Worm (Caenorhabditis elegans) whole organism, young adult: ENCODE results near the gene ZK795.2.
A peak's percentile ranks its signal among the peaks of the same experiment; 100 is the strongest.

Experiments used
- B0336.3 ChIP-seq: fragments of 200-800 bp; sonication (Bioruptor generic); IDR thresholded peaks from 2 replicates; pipeline ENCODE4 v1.3.6; 2022; ENCODE audit warnings: missing genetic modification characterization, missing compliant biosample characterization
- C17E4.6 ChIP-seq: fragments of 200-800 bp; sonication (Bioruptor generic); IDR thresholded peaks from 2 replicates; pipeline ENCODE4 v1.3.6; 2022; ENCODE audit warnings: missing genetic modification reagents, missing genetic modification characterization, missing compliant biosample characterization
- F33H1.4 ChIP-seq: fragments of 200-800 bp; sonication (Bioruptor generic); IDR thresholded peaks from 2 replicates; pipeline ENCODE4 v1.3.6; 2022; ENCODE audit warnings: missing genetic modification reagents, missing genetic modification characterization, missing compliant biosample characterization
- F39B2.1 ChIP-seq: fragments of 200-800 bp; sonication (Bioruptor generic); IDR thresholded peaks from 2 replicates; pipeline ENCODE4 v1.3.6; 2022; ENCODE audit warnings: missing genetic modification reagents, missing genetic modification characterization, missing compliant biosample characterization
- F49E8.2 ChIP-seq: sonication (generic microtip); optimal IDR thresholded peaks from 3 replicates; lab custom pipeline; 2017; ENCODE audit warnings: missing genetic modification characterization, mild to moderate bottlenecking, missing compliant biosample characterization, antibody characterized with exemption, moderate library complexity; ENCODE audit not compliant: insufficient read depth
- F52B5.7 ChIP-seq: sonication (generic microtip); optimal IDR thresholded peaks from 2 replicates; lab custom pipeline; 2016; ENCODE audit warnings: mild to moderate bottlenecking, missing genetic modification characterization, missing compliant biosample characterization
- T26A5.8 ChIP-seq: sonication (generic microtip); optimal IDR thresholded peaks from 2 replicates; lab custom pipeline; 2016; ENCODE audit warnings: missing genetic modification characterization, missing compliant biosample characterization
- Y56A3A.18 ChIP-seq: fragments of 200-800 bp; sonication (Bioruptor generic); IDR thresholded peaks from 2 replicates; pipeline ENCODE4 v1.3.6; 2022; ENCODE audit warnings: missing genetic modification reagents, missing genetic modification characterization, missing compliant biosample characterization
- Y95B8A.8 ChIP-seq: fragments of 200-800 bp; sonication (Bioruptor generic); IDR thresholded peaks from 2 replicates; pipeline ENCODE4 v1.3.6; 2022; ENCODE audit warnings: missing genetic modification reagents, missing genetic modification characterization, missing compliant biosample characterization
- ZK185.1 ChIP-seq: sonication (generic microtip); optimal IDR thresholded peaks from 2 replicates; lab custom pipeline; 2016; ENCODE audit warnings: mild to moderate bottlenecking, missing genetic modification characterization, missing compliant biosample characterization; ENCODE audit not compliant: poor library complexity, severe bottlenecking
- ama-1 ChIP-seq, 3 experiments: fragments of 150-350 bp in 1 of 3; sonication (generic microtip) in 2 of 3; optimal IDR thresholded peaks; 2 replicates each; lab custom pipeline; 2014 to 2018; ENCODE audit warnings: missing biosample characterization in 2 of 3, missing genetic modification characterization in 2 of 3, missing genetic modification reagents in 2 of 3
- atf-7 ChIP-seq: sonication (generic microtip); optimal IDR thresholded peaks from 2 replicates; lab custom pipeline; 2017; ENCODE audit warnings: mild to moderate bottlenecking, missing genetic modification characterization, missing compliant biosample characterization
- athp-1 ChIP-seq: sonication (generic microtip); optimal IDR thresholded peaks from 2 replicates; lab custom pipeline; 2017; ENCODE audit warnings: mild to moderate bottlenecking, missing genetic modification characterization, missing compliant biosample characterization
- attf-6 ChIP-seq: fragments of 200-800 bp; sonication (Bioruptor generic); IDR thresholded peaks from 2 replicates; pipeline ENCODE4 v1.3.6; 2022; ENCODE audit warnings: missing genetic modification reagents, missing genetic modification characterization, missing compliant biosample characterization
- cebp-1 ChIP-seq, 2 experiments: fragments of 200-800 bp in 1 of 2; sonication (Bioruptor generic) in 1 of 2; sonication (generic microtip) in 1 of 2; IDR thresholded peaks in 1 of 2; optimal IDR thresholded peaks in 1 of 2; 2 replicates each; pipeline versions ENCODE4 v1.3.6 to Lab custom; 2017 to 2022; ENCODE audit warnings: missing compliant biosample characterization in 2 of 2, missing genetic modification characterization in 2 of 2, mild to moderate bottlenecking in 1 of 2, missing genetic modification reagents in 1 of 2, moderate library complexity in 1 of 2
- ceh-27 ChIP-seq: fragments of 200-800 bp; sonication (Bioruptor generic); optimal IDR thresholded peaks from 2 replicates; lab custom pipeline; 2018; ENCODE audit warnings: mild to moderate bottlenecking, missing genetic modification characterization, moderate library complexity, missing compliant biosample characterization
- ceh-79 ChIP-seq: sonication (generic microtip); optimal IDR thresholded peaks from 2 replicates; lab custom pipeline; 2017; ENCODE audit warnings: mild to moderate bottlenecking, missing genetic modification characterization, missing compliant biosample characterization
- ceh-91 ChIP-seq: fragments of 200-800 bp; sonication (Bioruptor generic); IDR thresholded peaks from 2 replicates; pipeline ENCODE4 v1.3.6; 2022; ENCODE audit warnings: missing genetic modification reagents, missing genetic modification characterization, missing compliant biosample characterization
- dpff-1 ChIP-seq: sonication (generic microtip); optimal IDR thresholded peaks from 2 replicates; lab custom pipeline; 2017; ENCODE audit warnings: mild to moderate bottlenecking, missing genetic modification characterization, missing compliant biosample characterization
- dpl-1 ChIP-seq: fragments of 150-350 bp; optimal IDR thresholded peaks from 2 replicates; lab custom pipeline; 2014; ENCODE audit warnings: missing biosample characterization, missing genetic modification reagents, missing genetic modification characterization
- efl-1 ChIP-seq: fragments of 150-350 bp; optimal IDR thresholded peaks from 2 replicates; lab custom pipeline; 2014; ENCODE audit warnings: missing biosample characterization, missing genetic modification reagents, missing genetic modification characterization
- egrh-3 ChIP-seq: fragments of 200-800 bp; sonication (Bioruptor generic); IDR thresholded peaks from 2 replicates; pipeline ENCODE4 v1.3.6; 2022; ENCODE audit warnings: missing genetic modification reagents, missing genetic modification characterization, missing compliant biosample characterization
- ekl-4 ChIP-seq: fragments of 200-800 bp; sonication (Bioruptor generic); IDR thresholded peaks from 2 replicates; pipeline ENCODE4 v1.3.6; 2022; ENCODE audit warnings: missing genetic modification reagents, missing genetic modification characterization, missing compliant biosample characterization
- hrde-1 ChIP-seq: sonication (generic microtip); optimal IDR thresholded peaks from 2 replicates; lab custom pipeline; 2016; ENCODE audit warnings: missing genetic modification characterization, mild to moderate bottlenecking, missing compliant biosample characterization, moderate library complexity, missing genotype, missing genetic modification reagents, borderline replicate concordance
- hsf-1 ChIP-seq: fragments of 200-800 bp; sonication (Bioruptor generic); IDR thresholded peaks from 2 replicates; pipeline ENCODE4 v1.3.6; 2022; ENCODE audit warnings: missing genetic modification reagents, missing genetic modification characterization, missing compliant biosample characterization
- let-607 ChIP-seq, 2 experiments: fragments of 200-800 bp in 1 of 2; sonication (Bioruptor generic) in 1 of 2; sonication (generic microtip) in 1 of 2; optimal IDR thresholded peaks; 2 replicates each; lab custom pipeline; 2016 to 2018; ENCODE audit warnings: mild to moderate bottlenecking in 2 of 2, missing compliant biosample characterization in 2 of 2, missing genetic modification characterization in 2 of 2, moderate library complexity in 2 of 2, missing genotype in 1 of 2
- lin-35 ChIP-seq, 3 experiments: fragments of 150-350 bp in 2 of 3; sonication (generic microtip) in 1 of 3; optimal IDR thresholded peaks; 2 replicates each; lab custom pipeline; 2014 to 2018; ENCODE audit warnings: missing biosample characterization in 3 of 3, missing genetic modification characterization in 3 of 3, missing genetic modification reagents in 3 of 3
- lin-54 ChIP-seq: fragments of 200-800 bp; sonication (Bioruptor generic); optimal IDR thresholded peaks from 2 replicates; lab custom pipeline; 2018; ENCODE audit warnings: mild to moderate bottlenecking, missing genetic modification characterization, missing compliant biosample characterization
- lsl-1 ChIP-seq: fragments of 200-800 bp; sonication (Bioruptor generic); optimal IDR thresholded peaks from 2 replicates; lab custom pipeline; 2018; ENCODE audit warnings: mild to moderate bottlenecking, missing genetic modification characterization, moderate library complexity, missing compliant biosample characterization
- madf-10 ChIP-seq: sonication (generic microtip); optimal IDR thresholded peaks from 2 replicates; lab custom pipeline; 2016; ENCODE audit warnings: mild to moderate bottlenecking, missing genetic modification characterization, missing compliant biosample characterization
- madf-6 ChIP-seq: fragments of 200-800 bp; sonication (Bioruptor generic); IDR thresholded peaks from 2 replicates; pipeline ENCODE4 v1.3.6; 2022; ENCODE audit warnings: missing genetic modification reagents, missing genetic modification characterization, missing compliant biosample characterization
- mcd-1 ChIP-seq: fragments of 200-800 bp; sonication (Bioruptor generic); IDR thresholded peaks from 2 replicates; pipeline ENCODE4 v1.3.6; 2022; ENCODE audit warnings: missing genetic modification reagents, missing genetic modification characterization, missing compliant biosample characterization
- mes-4 ChIP-seq: sonication (generic microtip); optimal IDR thresholded peaks from 2 replicates; lab custom pipeline; 2016; ENCODE audit warnings: missing genotype, missing genetic modification characterization, missing compliant biosample characterization
- nhr-179 ChIP-seq: sonication (generic microtip); optimal IDR thresholded peaks from 2 replicates; lab custom pipeline; 2016; ENCODE audit warnings: mild to moderate bottlenecking, missing genetic modification characterization, missing compliant biosample characterization
- nhr-80 ChIP-seq: sonication (generic microtip); optimal IDR thresholded peaks from 2 replicates; lab custom pipeline; 2016; ENCODE audit warnings: missing genetic modification characterization, missing compliant biosample characterization
- pbrm-1 ChIP-seq: fragments of 200-800 bp; sonication (Bioruptor generic); IDR thresholded peaks from 2 replicates; pipeline ENCODE4 v1.3.6; 2022; ENCODE audit warnings: missing genetic modification reagents, missing genetic modification characterization, missing compliant biosample characterization
- repo-1 ChIP-seq: sonication (generic microtip); optimal IDR thresholded peaks from 2 replicates; lab custom pipeline; 2017; ENCODE audit warnings: mild to moderate bottlenecking, missing genetic modification characterization, missing compliant biosample characterization
- snpc-3.4 ChIP-seq: sonication (generic microtip); optimal IDR thresholded peaks from 2 replicates; lab custom pipeline; 2017; ENCODE audit warnings: missing genetic modification characterization, mild to moderate bottlenecking, missing compliant biosample characterization, antibody characterized with exemption, moderate library complexity, missing genotype, missing genetic modification reagents
- snpc-4 ChIP-seq, 5 experiments: fragments of 150-350 bp in 1 of 5; sonication (generic microtip) in 4 of 5; optimal IDR thresholded peaks; 2 replicates each; lab custom pipeline; 2014 to 2018; ENCODE audit warnings: missing genetic modification characterization in 5 of 5, missing biosample characterization in 3 of 5, antibody characterized with exemption in 2 of 5, mild to moderate bottlenecking in 2 of 5, missing compliant biosample characterization in 2 of 5, missing genotype in 2 of 5, moderate library complexity in 2 of 5, missing genetic modification reagents in 1 of 5
- tbp1 ChIP-seq: fragments of 200-800 bp; sonication (Bioruptor generic); optimal IDR thresholded peaks from 2 replicates; lab custom pipeline; 2018; ENCODE audit warnings: mild to moderate bottlenecking, missing genetic modification characterization, missing compliant biosample characterization
- tbx-9 ChIP-seq: sonication (generic microtip); optimal IDR thresholded peaks from 2 replicates; lab custom pipeline; 2016; ENCODE audit warnings: borderline replicate concordance, missing genetic modification characterization, inconsistent platforms, missing compliant biosample characterization
- unc-130 ChIP-seq: sonication (generic microtip); optimal IDR thresholded peaks from 2 replicates; lab custom pipeline; 2016; ENCODE audit warnings: missing genetic modification reagents, missing genetic modification characterization, missing compliant biosample characterization
- xnd-1 ChIP-seq: sonication (generic microtip); optimal IDR thresholded peaks from 2 replicates; lab custom pipeline; 2016; ENCODE audit warnings: missing genotype, missing genetic modification reagents, missing genetic modification characterization, missing compliant biosample characterization
- zfh-2 ChIP-seq: fragments of 200-800 bp; sonication (Bioruptor generic); conservative IDR thresholded peaks from 2 replicates; pipeline ENCODE4 v1.3.6; 2022; ENCODE audit warnings: missing genetic modification reagents, missing genetic modification characterization, missing compliant biosample characterization
- ztf-26 ChIP-seq: sonication (generic microtip); optimal IDR thresholded peaks from 2 replicates; lab custom pipeline; 2017; ENCODE audit warnings: missing genetic modification characterization, missing compliant biosample characterization

The ZK795.2 gene

ce11 chrIV:12570546-12570945, 11.8 kb upstream of the ZK795.2 start:
- no peak for TF ChIP-seq ZK185.1
- peak; percentile 61 for TF ChIP-seq hrde-1 (tag; lab: Kevin White, UChicago)
- TF ChIP-seq repo-1 (tag; lab: Kevin White, UChicago), result peak; percentile 53
- peak; percentile 57 for TF ChIP-seq ekl-4 (GFP tag; lab: Robert Waterston, UW)
- no peak for TF ChIP-seq tbx-9 (tag; lab: Kevin White, UChicago)
- peak; percentile 1 for TF ChIP-seq atf-7
- TF ChIP-seq F52B5.7 (tag; lab: Kevin White, UChicago), result peak; percentile 38
- TF ChIP-seq Y95B8A.8 (GFP tag; lab: Robert Waterston, UW), result no peak
- TF ChIP-seq nhr-179 (tag; lab: Kevin White, UChicago), result no peak
- TF ChIP-seq mes-4, result peak; percentile 30
- no peak for TF ChIP-seq let-607 (tag; optimal IDR thresholded peaks at IDR 0.05; lab: Kevin White, UChicago)
- TF ChIP-seq F49E8.2 (tag; lab: Kevin White, UChicago), result peak; percentile 61
- peak; percentile 66 for TF ChIP-seq B0336.3 (GFP tag; lab: Robert Waterston, UW)
- TF ChIP-seq athp-1 (tag; lab: Kevin White, UChicago), result peak; percentile 45
- no peak for TF ChIP-seq ceh-27 (GFP tag; lab: Kevin White, UChicago)
- 0 out of 2 replicates have a peak, but pooled peaks have one; percentile 41 for TF ChIP-seq attf-6 (GFP tag; lab: Robert Waterston, UW)
- TF ChIP-seq Y56A3A.18 (GFP tag; lab: Robert Waterston, UW), result 0 out of 2 replicates have a peak, but pooled peaks have one; percentile 47
- TF ChIP-seq unc-130, result peak; percentile 33
- peak; percentile 7 for TF ChIP-seq lin-54 (GFP tag; lab: Kevin White, UChicago)
- TF ChIP-seq madf-6, result peak; percentile 65
- no peak for TF ChIP-seq nhr-80
- peak; percentile 1 for TF ChIP-seq T26A5.8 (tag; lab: Kevin White, UChicago)
- TF ChIP-seq ama-1 (optimal IDR thresholded peaks at IDR 0.05; lab: Kevin White, UChicago), result no peak
- no peak for TF ChIP-seq ama-1 (GFP tag; optimal IDR thresholded peaks at IDR 0.05; lab: Kevin White, UChicago)
- no peak for TF ChIP-seq F39B2.1 (GFP tag; lab: Robert Waterston, UW)
- TF ChIP-seq hsf-1 (GFP tag; lab: Robert Waterston, UW), result peak; percentile 62
- peak; percentile 54; the same call in 1 of the 2 replicates for TF ChIP-seq C17E4.6

- TF ChIP-seq xnd-1 (tag; lab: Kevin White, UChicago) (peak; percentile 91), dpff-1 (tag; lab: Kevin White, UChicago) (no peak), ceh-79 (tag; lab: Kevin White, UChicago) (no peak), ztf-26 (tag; lab: Kevin White, UChicago) (no peak), snpc-4 (GFP tag; optimal IDR thresholded peaks at IDR 0.05; lab: Kevin White, UChicago) (peak; percentile 52), snpc-4 (tag; optimal IDR thresholded peaks at IDR 0.05; lab: Kevin White, UChicago) (peak in 3 of 4 experiments; percentile 48 to 64 (median 61)), zfh-2 (GFP tag; lab: Robert Waterston, UW) (no peak), egrh-3 (GFP tag; lab: Robert Waterston, UW) (no peak), pbrm-1 (GFP tag; lab: Robert Waterston, UW) (peak; percentile 33; the same call in 1 of the 2 replicates), lin-35 (GFP tag; optimal IDR thresholded peaks at IDR 0.05; lab: Kevin White, UChicago) (peak in 1 of 3 experiments; percentile 27), madf-10 (tag; lab: Kevin White, UChicago) (no peak), attf-6 (GFP tag; lab: Robert Waterston, UW) (peak; percentile 59; the same call in 1 of the 2 replicates), ZK185.1 (peak; percentile 10), lin-54 (GFP tag; lab: Kevin White, UChicago) (peak; percentile 52), efl-1 (GFP tag; lab: Kevin White, UChicago) (peak; percentile 82), mcd-1 (GFP tag; lab: Robert Waterston, UW) (peak; percentile 56), cebp-1 (GFP tag; IDR thresholded peaks at IDR 0.05; lab: Robert Waterston, UW) (no peak), cebp-1 (tag; optimal IDR thresholded peaks at IDR 0.05; lab: Kevin White, UChicago) (peak; percentile 23), tbp1 (GFP tag; lab: Kevin White, UChicago) (peak; percentile 34), snpc-3.4 (tag; lab: Kevin White, UChicago) (peak; percentile 29), dpl-1 (GFP tag; lab: Kevin White, UChicago) (peak; percentile 46), F33H1.4 (GFP tag; lab: Robert Waterston, UW) (peak; percentile 63), ceh-91 (GFP tag; lab: Robert Waterston, UW) (peak; percentile 65), lsl-1 (GFP tag; lab: Kevin White, UChicago) (peak; percentile 91)
These were observed 8.6 kb upstream of the ZK795.2 start, which contains the start of the genes hsb-1 and let-99 for ce11 chrIV:12567176-12567892. Gene hsb-1 (minus strand): TSS chrIV:12567226. Gene let-99 (plus strand): TSS chrIV:12567842.
